Fruit fly (Drosophila melanogaster) whole organism, embryonic: ENCODE measurements around the gene hang.
A peak's percentile ranks its signal among the peaks of the same experiment; 100 is the strongest.

Experiments
- Ada2b ChIP-seq: fragments of 200-800 bp; sonication (Bioruptor generic); IDR thresholded peaks from 2 replicates; pipeline ENCODE4 v1.3.6; 2022; ENCODE audit warnings: missing biosample characterization, missing genetic modification characterization
- Bgb ChIP-seq: fragments of 200-800 bp; sonication (Bioruptor generic); IDR thresholded peaks from 2 replicates; pipeline ENCODE4 v1.3.6; 2022; ENCODE audit warnings: missing biosample characterization, missing genetic modification characterization; ENCODE audit not compliant: partially characterized antibody
- CG10979 ChIP-seq: fragments of 200-800 bp; sonication (Bioruptor generic); optimal IDR thresholded peaks from 2 replicates; lab custom pipeline; 2018; ENCODE audit warnings: missing biosample characterization, mild to moderate bottlenecking, missing genetic modification characterization, moderate library complexity
- CG11696 ChIP-seq: fragments of 200-800 bp; sonication (Bioruptor generic); IDR thresholded peaks from 2 replicates; pipeline ENCODE4 v1.3.6; 2022; ENCODE audit warnings: missing biosample characterization, missing genetic modification characterization
- CG12155 ChIP-seq: fragments of 200-800 bp; sonication (Bioruptor generic); optimal IDR thresholded peaks from 3 replicates; lab custom pipeline; 2016; ENCODE audit warnings: missing biosample characterization, missing genetic modification characterization
- CG12391 ChIP-seq: fragments of 200-800 bp; sonication (Bioruptor generic); optimal IDR thresholded peaks from 3 replicates; lab custom pipeline; 2018; ENCODE audit warnings: missing biosample characterization, mild to moderate bottlenecking, missing genetic modification characterization, moderate library complexity
- CG12659 ChIP-seq: fragments of 200-800 bp; sonication (Bioruptor generic); optimal IDR thresholded peaks from 3 replicates; lab custom pipeline; 2017; ENCODE audit warnings: mild to moderate bottlenecking, missing biosample characterization, missing genetic modification reagents, missing genetic modification characterization
- CG13775 ChIP-seq: fragments of 200-800 bp; sonication (Bioruptor generic); optimal IDR thresholded peaks from 3 replicates; lab custom pipeline; 2017; ENCODE audit warnings: missing biosample characterization, mild to moderate bottlenecking, missing genetic modification characterization
- CG14710 ChIP-seq: fragments of 200-800 bp; sonication (Bioruptor generic); optimal IDR thresholded peaks from 3 replicates; lab custom pipeline; 2019; ENCODE audit warnings: missing biosample characterization, mild to moderate bottlenecking, missing genetic modification characterization, moderate library complexity
- CG17328 ChIP-seq: fragments of 200-800 bp; sonication (Bioruptor generic); IDR thresholded peaks from 2 replicates; pipeline ENCODE4 v1.3.6; 2022; ENCODE audit warnings: missing biosample characterization, missing genetic modification characterization
- CG17361 ChIP-seq: fragments of 200-800 bp; sonication (Bioruptor generic); IDR thresholded peaks from 3 replicates; pipeline ENCODE4 v1.3.6; 2022; ENCODE audit warnings: missing biosample characterization, missing genetic modification characterization
- CG17829 ChIP-seq: fragments of 200-800 bp; optimal IDR thresholded peaks from 2 replicates; lab custom pipeline; 2019; ENCODE audit warnings: missing biosample characterization, mild to moderate bottlenecking, missing genetic modification characterization, moderate library complexity
- CG2129 ChIP-seq: fragments of 200-800 bp; sonication (Bioruptor generic); IDR thresholded peaks from 2 replicates; pipeline ENCODE4 v1.3.6; 2022; ENCODE audit warnings: missing biosample characterization, missing genetic modification characterization; ENCODE audit not compliant: partially characterized antibody
- CG2712 ChIP-seq: fragments of 200-800 bp; optimal IDR thresholded peaks from 3 replicates; lab custom pipeline; 2019; ENCODE audit warnings: missing biosample characterization, mild to moderate bottlenecking, missing genetic modification characterization, moderate library complexity
- CG30403 ChIP-seq: fragments of 200-800 bp; sonication (Bioruptor generic); optimal IDR thresholded peaks from 3 replicates; lab custom pipeline; 2016; ENCODE audit warnings: missing biosample characterization, missing genetic modification characterization
- CG34224 ChIP-seq: fragments of 200-800 bp; sonication (Bioruptor generic); IDR thresholded peaks from 3 replicates; pipeline ENCODE4 v1.3.6; 2022; ENCODE audit warnings: missing biosample characterization, missing genetic modification characterization; ENCODE audit not compliant: partially characterized antibody
- CG34376 ChIP-seq: fragments of 200-800 bp; sonication (Bioruptor generic); optimal IDR thresholded peaks from 2 replicates; lab custom pipeline; 2018; ENCODE audit warnings: missing biosample characterization, mild to moderate bottlenecking, missing genetic modification characterization
- CG6683 ChIP-seq: fragments of 200-800 bp; sonication (Bioruptor generic); optimal IDR thresholded peaks from 2 replicates; lab custom pipeline; 2017; ENCODE audit warnings: missing biosample characterization, mild to moderate bottlenecking, missing genetic modification characterization, missing genetic modification reagents
- CG7357 ChIP-seq: fragments of 200-800 bp; sonication (Bioruptor generic); IDR thresholded peaks from 3 replicates; pipeline ENCODE4 v1.3.6; 2022; ENCODE audit warnings: missing biosample characterization, missing genetic modification characterization
- CG8924 ChIP-seq: fragments of 200-800 bp; optimal IDR thresholded peaks from 3 replicates; lab custom pipeline; 2019; ENCODE audit warnings: missing biosample characterization, mild to moderate bottlenecking, missing genetic modification characterization, moderate library complexity
- CG9727 ChIP-seq: fragments of 200-800 bp; sonication (Bioruptor generic); optimal IDR thresholded peaks from 3 replicates; lab custom pipeline; 2017; ENCODE audit warnings: missing biosample characterization, mild to moderate bottlenecking, missing genetic modification characterization
- Fer1 ChIP-seq: fragments of 200-800 bp; sonication (Bioruptor generic); optimal IDR thresholded peaks from 2 replicates; lab custom pipeline; 2017; ENCODE audit warnings: missing biosample characterization, mild to moderate bottlenecking, missing genetic modification characterization
- Med ChIP-seq: fragments of 200-800 bp; sonication (Bioruptor generic); peaks from one replicate; lab custom pipeline; 2016; ENCODE audit warnings: missing biosample characterization, missing genetic modification characterization, mild to moderate bottlenecking, inconsistent platforms, moderate library complexity
- Oli ChIP-seq: fragments of 200-800 bp; sonication (Bioruptor generic); optimal IDR thresholded peaks from 2 replicates; lab custom pipeline; 2018; ENCODE audit warnings: missing biosample characterization, mild to moderate bottlenecking, missing genetic modification characterization, moderate library complexity
- Sry-β ChIP-seq: fragments of 200-800 bp; sonication (Bioruptor generic); optimal IDR thresholded peaks from 2 replicates; lab custom pipeline; 2018; ENCODE audit warnings: missing biosample characterization, mild to moderate bottlenecking, missing genetic modification characterization, moderate library complexity
- Ssrp ChIP-seq: fragments of 200-800 bp; sonication (Bioruptor generic); optimal IDR thresholded peaks from 2 replicates; lab custom pipeline; 2018; ENCODE audit warnings: missing biosample characterization, mild to moderate bottlenecking, missing genetic modification characterization, moderate library complexity
- Xrp1 ChIP-seq: fragments of 200-800 bp; sonication (Bioruptor generic); IDR thresholded peaks from 2 replicates; pipeline ENCODE4 v1.3.6; 2022; ENCODE audit warnings: missing biosample characterization, missing genetic modification characterization
- abd-A ChIP-seq: fragments of 200-800 bp; sonication (Bioruptor generic); optimal IDR thresholded peaks from 3 replicates; lab custom pipeline; 2019; ENCODE audit warnings: missing biosample characterization, mild to moderate bottlenecking, missing genetic modification characterization, moderate library complexity
- ash1 ChIP-seq: fragments of 200-800 bp; sonication (Bioruptor generic); optimal IDR thresholded peaks from 2 replicates; lab custom pipeline; 2018; ENCODE audit warnings: missing biosample characterization, mild to moderate bottlenecking, missing genetic modification characterization
- bab2 ChIP-seq: fragments of 200-800 bp; sonication (Bioruptor generic); optimal IDR thresholded peaks from 2 replicates; lab custom pipeline; 2016; ENCODE audit warnings: missing biosample characterization, missing genetic modification characterization
- chif ChIP-seq, 2 experiments: fragments of 200-800 bp; sonication (Bioruptor generic); optimal IDR thresholded peaks; 3 replicates each; lab custom pipeline; 2016; ENCODE audit warnings: missing biosample characterization in 2 of 2, missing genetic modification characterization in 2 of 2
- crol ChIP-seq: fragments of 200-800 bp; sonication (Bioruptor generic); IDR thresholded peaks from 2 replicates; pipeline ENCODE4 v1.3.6; 2022; ENCODE audit warnings: missing biosample characterization, missing genetic modification characterization
- cwo ChIP-seq: fragments of 200-800 bp; sonication (Bioruptor generic); optimal IDR thresholded peaks from 3 replicates; lab custom pipeline; 2017; ENCODE audit warnings: missing biosample characterization, missing genetic modification characterization, mild to moderate bottlenecking, moderate library complexity, missing genetic modification reagents
- dmrt11E ChIP-seq: fragments of 200-800 bp; sonication (Bioruptor generic); optimal IDR thresholded peaks from 3 replicates; lab custom pipeline; 2018; ENCODE audit warnings: missing biosample characterization, mild to moderate bottlenecking, missing genetic modification characterization, moderate library complexity
- dysf ChIP-seq: fragments of 200-800 bp; sonication (Bioruptor generic); IDR thresholded peaks from 3 replicates; pipeline ENCODE4 v1.3.6; 2022; ENCODE audit warnings: missing biosample characterization, missing genetic modification characterization
- fd96Cb ChIP-seq: fragments of 200-800 bp; sonication (Bioruptor generic); optimal IDR thresholded peaks from 2 replicates; lab custom pipeline; 2018; ENCODE audit warnings: missing biosample characterization, mild to moderate bottlenecking, missing genetic modification characterization, moderate library complexity
- fru ChIP-seq: fragments of >200 bp; optimal IDR thresholded peaks from 2 replicates; lab custom pipeline; 2017
- lilli ChIP-seq: fragments of 200-800 bp; sonication (Bioruptor generic); optimal IDR thresholded peaks from 3 replicates; lab custom pipeline; 2016; ENCODE audit warnings: missing biosample characterization, missing genetic modification characterization
- lmd ChIP-seq: fragments of 200-800 bp; sonication (Bioruptor generic); IDR thresholded peaks from 2 replicates; pipeline ENCODE4 v1.3.6; 2022; ENCODE audit warnings: missing biosample characterization, missing genetic modification characterization
- lola ChIP-seq, 3 experiments: fragments of >200 bp in 2 of 3; fragments of 200-800 bp in 1 of 3; sonication (Bioruptor generic) in 1 of 3; optimal IDR thresholded peaks; 2 replicates each; lab custom pipeline; 2017 to 2019; ENCODE audit warnings: missing biosample characterization in 3 of 3, missing genetic modification characterization in 3 of 3, mild to moderate bottlenecking in 1 of 3, moderate library complexity in 1 of 3
- nmo ChIP-seq: fragments of 200-800 bp; sonication (Bioruptor generic); optimal IDR thresholded peaks from 2 replicates; lab custom pipeline; 2018; ENCODE audit warnings: missing biosample characterization, mild to moderate bottlenecking, missing genetic modification characterization, moderate library complexity
- phol ChIP-seq: fragments of 200-800 bp; sonication (Bioruptor generic); optimal IDR thresholded peaks from 3 replicates; lab custom pipeline; 2018; ENCODE audit warnings: missing biosample characterization, mild to moderate bottlenecking, missing genetic modification characterization, moderate library complexity
- psq ChIP-seq: fragments of 200-800 bp; sonication (Bioruptor generic); optimal IDR thresholded peaks from 2 replicates; lab custom pipeline; 2017; ENCODE audit warnings: missing biosample characterization, missing genetic modification characterization
- row ChIP-seq: fragments of 200-800 bp; sonication (Bioruptor generic); IDR thresholded peaks from 3 replicates; pipeline ENCODE4 v1.3.6; 2022; ENCODE audit warnings: missing biosample characterization, missing genetic modification characterization
- shn ChIP-seq: fragments of 200-800 bp; sonication (Bioruptor generic); optimal IDR thresholded peaks from 3 replicates; lab custom pipeline; 2016; ENCODE audit warnings: missing biosample characterization, missing genetic modification characterization
- slou ChIP-seq: fragments of 200-800 bp; sonication (Bioruptor generic); optimal IDR thresholded peaks from 3 replicates; lab custom pipeline; 2016; ENCODE audit warnings: missing biosample characterization, missing genetic modification characterization
- slp2 ChIP-seq: fragments of 200-800 bp; sonication (Bioruptor generic); optimal IDR thresholded peaks from 2 replicates; lab custom pipeline; 2016; ENCODE audit warnings: missing biosample characterization, missing genetic modification characterization
- ssp ChIP-seq: fragments of 200-800 bp; sonication (Bioruptor generic); IDR thresholded peaks from 2 replicates; pipeline ENCODE4 v1.3.6; 2022; ENCODE audit warnings: missing biosample characterization, missing genetic modification characterization
- vvl ChIP-seq: fragments of 200-800 bp; sonication (Bioruptor generic); IDR thresholded peaks from 2 replicates; pipeline ENCODE4 v1.3.6; 2022; ENCODE audit warnings: missing biosample characterization, missing genetic modification characterization

hang gene

dm6 chrX:16427786-16428400 lies 5.3 kb downstream of the hang start:
- TF ChIP-seq CG30403 (GFP tag; lab: Kevin White, UChicago) = peak; percentile 35
- TF ChIP-seq CG9727 (GFP tag; lab: Kevin White, UChicago) = peak; percentile 38
- TF ChIP-seq CG17328 (GFP tag; lab: Robert Waterston, UW) = no peak
- TF ChIP-seq shn (GFP tag; lab: Kevin White, UChicago) = no peak
- TF ChIP-seq Xrp1 (GFP tag; lab: Robert Waterston, UW) = 0 out of 2 replicates have a peak, but pooled peaks have one; percentile 10
- no peak for TF ChIP-seq abd-A (tag; lab: Kevin White, UChicago)
- peak; percentile 7 for TF ChIP-seq lilli (GFP tag; lab: Kevin White, UChicago)
- no peak for TF ChIP-seq slou (GFP tag; lab: Kevin White, UChicago)
- no peak for TF ChIP-seq Bgb
- peak; percentile 32 for TF ChIP-seq Oli (tag; lab: Kevin White, UChicago)
- peak; percentile 16 for TF ChIP-seq CG13775 (GFP tag; lab: Kevin White, UChicago)
- TF ChIP-seq Ada2b (GFP tag; lab: Robert Waterston, UW) = no peak
- TF ChIP-seq ash1 (GFP tag; lab: Kevin White, UChicago) = no peak
- peak; percentile 93 for TF ChIP-seq Sry-β
- peak; percentile 37 for TF ChIP-seq dmrt11E (tag; lab: Kevin White, UChicago)
- no peak for TF ChIP-seq CG12155 (GFP tag; lab: Kevin White, UChicago)
- TF ChIP-seq row (GFP tag; lab: Robert Waterston, UW) = peak; percentile 75
- TF ChIP-seq lmd (GFP tag; lab: Robert Waterston, UW) = no peak
- peak in 1 of 3 experiments; percentile 21 for TF ChIP-seq lola (GFP tag; optimal IDR thresholded peaks at IDR 0.05; lab: Kevin White, UChicago)
- no peak for TF ChIP-seq cwo (GFP tag; lab: Kevin White, UChicago)
- TF ChIP-seq CG6683 (GFP tag; lab: Kevin White, UChicago) = no peak
- TF ChIP-seq CG34224 (GFP tag; lab: Robert Waterston, UW) = no peak
- TF ChIP-seq Ssrp (tag; lab: Kevin White, UChicago) = peak; percentile 11
- TF ChIP-seq CG7357 (GFP tag; lab: Robert Waterston, UW) = 0 out of 3 replicates have a peak, but pooled peaks have one; percentile 7
- no peak for TF ChIP-seq slp2
- TF ChIP-seq CG2712 (tag; lab: Kevin White, UChicago) = peak; percentile 46
- peak; percentile 51 for TF ChIP-seq CG12391
- TF ChIP-seq CG12659 (GFP tag; lab: Kevin White, UChicago) = peak; percentile 1
- TF ChIP-seq CG8924 (tag; lab: Kevin White, UChicago) = peak; percentile 22
- peak; percentile 40 for TF ChIP-seq psq (GFP tag; lab: Kevin White, UChicago)
- TF ChIP-seq Med (GFP tag; lab: Kevin White, UChicago) = peak; percentile 35
- peak; percentile 34 for TF ChIP-seq CG17829
- 0 out of 3 replicates have a peak, but pooled peaks have one; percentile 15 for TF ChIP-seq dysf (GFP tag; lab: Robert Waterston, UW)
- peak; percentile 22 for TF ChIP-seq phol (tag; lab: Kevin White, UChicago)
- TF ChIP-seq chif (GFP tag; optimal IDR thresholded peaks at IDR 0.05; lab: Kevin White, UChicago) = peak in 1 of 2 experiments; percentile 5
- TF ChIP-seq Fer1 (GFP tag; lab: Kevin White, UChicago) = peak; percentile 14
- TF ChIP-seq fru (lab: Kevin White, UChicago) = no peak
- TF ChIP-seq ssp (GFP tag; lab: Robert Waterston, UW) = peak; percentile 14; the same call in 1 of the 2 replicates
- TF ChIP-seq nmo (GFP tag; lab: Kevin White, UChicago) = peak; percentile 18
- TF ChIP-seq CG34376 = peak; percentile 2
- no peak for TF ChIP-seq fd96Cb (tag; lab: Kevin White, UChicago)
- TF ChIP-seq bab2 (GFP tag; lab: Kevin White, UChicago) = no peak
- TF ChIP-seq CG14710 (tag; lab: Kevin White, UChicago) = peak; percentile 25
- no peak for TF ChIP-seq CG17361 (GFP tag; lab: Robert Waterston, UW)
- 0 out of 2 replicates have a peak, but pooled peaks have one; percentile 14 for TF ChIP-seq vvl
- peak; percentile 14 for TF ChIP-seq CG10979 (tag; lab: Kevin White, UChicago)
- no peak for TF ChIP-seq CG11696 (GFP tag; lab: Robert Waterston, UW)
- peak; percentile 54; the same call in 1 of the 2 replicates for TF ChIP-seq crol (GFP tag; lab: Robert Waterston, UW)
- TF ChIP-seq CG2129 = no peak
